Fruit fly (Drosophila melanogaster) S2 (cell line): ENCODE results near the gene CG7409.

Experiments used
- CG8478 ChIP-seq: fragments of >200 bp; optimal IDR thresholded peaks from 2 replicates; lab custom pipeline; 2018
- CTCF ChIP-seq, 2 experiments: fragments of >200 bp; optimal IDR thresholded peaks; 2 replicates each; lab custom pipeline; 2018

- TF ChIP-seq CG8478 (lab: Kevin White, UChicago), result no peak
- no peak for TF ChIP-seq CTCF (optimal IDR thresholded peaks at IDR 0.05; lab: Kevin White, UChicago)
Observed at dm6 chr3L:7726285-7726684, 27.9 kb upstream of the CG7409 start, which contains the start of gene CG7457.
